Fruit fly (Drosophila melanogaster) whole organism, adult: ENCODE data around the gene Scr.

Experiments
- CG11617 ChIP-seq: fragments of 200-800 bp; sonication (Bioruptor generic); optimal IDR thresholded peaks from 2 replicates; lab custom pipeline; 2017; ENCODE audit warnings: mild to moderate bottlenecking, missing biosample characterization, missing genetic modification reagents, missing genetic modification characterization
- CG12768 ChIP-seq: fragments of 200-800 bp; sonication (Bioruptor generic); optimal IDR thresholded peaks from 2 replicates; lab custom pipeline; 2017; ENCODE audit warnings: missing biosample characterization, missing genetic modification characterization, mild to moderate bottlenecking, moderate library complexity, missing genetic modification reagents
- CG14711 ChIP-seq: fragments of 200-800 bp; sonication (Bioruptor generic); optimal IDR thresholded peaks from 2 replicates; lab custom pipeline; 2018; ENCODE audit warnings: missing biosample characterization, mild to moderate bottlenecking, missing genetic modification characterization, moderate library complexity
- CG1620 ChIP-seq: fragments of 200-800 bp; sonication (Bioruptor generic); optimal IDR thresholded peaks from 2 replicates; lab custom pipeline; 2016; ENCODE audit warnings: missing biosample characterization, missing genetic modification characterization
- CG33017 ChIP-seq: fragments of 200-800 bp; sonication (Bioruptor generic); optimal IDR thresholded peaks from 2 replicates; lab custom pipeline; 2018; ENCODE audit warnings: missing biosample characterization, mild to moderate bottlenecking, missing genetic modification characterization, moderate library complexity
- CG5204 ChIP-seq: fragments of 200-800 bp; sonication (Bioruptor generic); optimal IDR thresholded peaks from 2 replicates; lab custom pipeline; 2016; ENCODE audit warnings: missing biosample characterization, missing genetic modification characterization
- CG7045 ChIP-seq: fragments of 200-800 bp; sonication (Bioruptor generic); optimal IDR thresholded peaks from 2 replicates; lab custom pipeline; 2017; ENCODE audit warnings: missing biosample characterization, mild to moderate bottlenecking, missing genetic modification characterization
- CG7101 ChIP-seq: fragments of 200-800 bp; sonication (Bioruptor generic); optimal IDR thresholded peaks from 2 replicates; lab custom pipeline; 2018; ENCODE audit warnings: missing biosample characterization, mild to moderate bottlenecking, missing genetic modification characterization, moderate library complexity
- Clk ChIP-seq: fragments of 200-800 bp; sonication (Bioruptor generic); optimal IDR thresholded peaks from 2 replicates; lab custom pipeline; 2017; ENCODE audit warnings: missing biosample characterization, missing genetic modification characterization
- Crg-1 ChIP-seq: fragments of 200-800 bp; sonication (Bioruptor generic); optimal IDR thresholded peaks from 2 replicates; lab custom pipeline; 2016; ENCODE audit warnings: missing biosample characterization, missing genetic modification characterization
- Hr96 ChIP-seq: fragments of 200-800 bp; sonication (Bioruptor generic); optimal IDR thresholded peaks from 2 replicates; lab custom pipeline; 2016; ENCODE audit warnings: missing biosample characterization, missing genetic modification characterization
- Mnt ChIP-seq: fragments of 200-800 bp; sonication (Bioruptor generic); optimal IDR thresholded peaks from 2 replicates; lab custom pipeline; 2016; ENCODE audit warnings: missing biosample characterization, mild to moderate bottlenecking, missing genetic modification characterization
- bab1 ChIP-seq: fragments of 200-800 bp; sonication (Bioruptor generic); optimal IDR thresholded peaks from 3 replicates; lab custom pipeline; 2019; ENCODE audit warnings: missing biosample characterization, mild to moderate bottlenecking, missing genetic modification characterization, moderate library complexity
- cic ChIP-seq: fragments of 200-800 bp; sonication (Bioruptor generic); optimal IDR thresholded peaks from 2 replicates; lab custom pipeline; 2017; ENCODE audit warnings: missing biosample characterization, mild to moderate bottlenecking, missing genetic modification characterization, moderate library complexity
- cnc ChIP-seq, 2 experiments: fragments of >200 bp; optimal IDR thresholded peaks; 2 replicates each; lab custom pipeline; 2017
- kay ChIP-seq: fragments of 200-800 bp; sonication (Bioruptor generic); peaks from one replicate; lab custom pipeline; 2016; ENCODE audit warnings: missing biosample characterization, missing genetic modification characterization, borderline replicate concordance
- ovo ChIP-seq: fragments of 200-800 bp; sonication (Bioruptor generic); optimal IDR thresholded peaks from 2 replicates; lab custom pipeline; 2016; ENCODE audit warnings: missing biosample characterization, missing genetic modification characterization
- pad ChIP-seq: fragments of 200-800 bp; sonication (Bioruptor generic); optimal IDR thresholded peaks from 3 replicates; lab custom pipeline; 2017; ENCODE audit warnings: missing biosample characterization, missing genetic modification characterization, mild to moderate bottlenecking, moderate library complexity, missing genetic modification reagents
- tj ChIP-seq: fragments of 200-800 bp; sonication (Bioruptor generic); optimal IDR thresholded peaks from 3 replicates; lab custom pipeline; 2017; ENCODE audit warnings: missing biosample characterization, mild to moderate bottlenecking, missing genetic modification characterization, moderate library complexity
- toe ChIP-seq: fragments of 200-800 bp; sonication (Bioruptor generic); optimal IDR thresholded peaks from 2 replicates; lab custom pipeline; 2016; ENCODE audit warnings: missing biosample characterization, missing genetic modification characterization

Gene Scr

DNA sequence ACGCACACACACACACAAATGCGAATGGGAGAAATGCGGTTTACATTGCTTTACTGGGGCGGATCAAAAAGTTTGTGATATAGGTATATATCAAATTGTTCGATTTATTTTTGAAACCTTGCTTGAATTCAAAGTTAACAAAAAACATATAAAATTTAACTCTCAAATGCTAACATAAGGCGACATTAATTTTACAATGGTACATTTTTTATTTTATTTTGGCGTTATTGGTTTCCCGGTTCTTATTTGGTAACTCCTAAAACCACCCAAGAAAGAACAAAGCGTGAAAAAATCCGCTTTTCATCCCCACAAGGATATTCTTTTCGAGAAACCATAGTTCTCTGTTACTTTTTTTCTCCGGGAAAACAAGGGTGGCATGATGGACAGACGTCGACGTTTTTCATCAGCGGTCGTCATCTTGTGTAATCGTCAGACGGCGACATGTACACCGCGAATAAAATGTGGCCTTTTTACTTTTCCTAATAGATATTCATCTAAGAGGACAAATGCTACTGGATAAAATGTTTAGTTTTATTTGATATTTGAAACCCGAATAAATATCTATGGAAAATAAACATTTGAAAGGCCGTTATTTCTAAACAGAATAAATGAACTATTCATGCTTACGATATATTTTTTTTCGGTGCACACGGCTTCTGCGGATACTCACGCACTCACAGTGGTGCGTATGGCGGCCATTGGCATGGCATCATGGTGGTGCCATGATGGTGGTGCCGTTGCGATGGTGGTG, 31.7 kb upstream of the Scr start:
- no peak for TF ChIP-seq CG7045 (GFP tag; lab: Kevin White, UChicago)
- no peak for TF ChIP-seq CG12768 (GFP tag; lab: Kevin White, UChicago)
- no peak for TF ChIP-seq kay (GFP tag; lab: Kevin White, UChicago)
- TF ChIP-seq Mnt = no peak
- no peak for TF ChIP-seq CG5204 (GFP tag; lab: Kevin White, UChicago)
- no peak for TF ChIP-seq CG7101 (tag; lab: Kevin White, UChicago)
- TF ChIP-seq Clk (GFP tag; lab: Kevin White, UChicago) = no peak
- no peak for TF ChIP-seq ovo (GFP tag; lab: Kevin White, UChicago)
- TF ChIP-seq CG33017 (tag; lab: Kevin White, UChicago) = no peak
- TF ChIP-seq CG14711 (tag; lab: Kevin White, UChicago) = no peak
- TF ChIP-seq CG11617 (GFP tag; lab: Kevin White, UChicago) = no peak
- no peak for TF ChIP-seq toe (GFP tag; lab: Kevin White, UChicago)
- TF ChIP-seq cic (GFP tag; lab: Kevin White, UChicago) = no peak
- TF ChIP-seq Hr96 (GFP tag; lab: Kevin White, UChicago) = no peak
- TF ChIP-seq CG1620 (GFP tag; lab: Kevin White, UChicago) = no peak

DNA sequence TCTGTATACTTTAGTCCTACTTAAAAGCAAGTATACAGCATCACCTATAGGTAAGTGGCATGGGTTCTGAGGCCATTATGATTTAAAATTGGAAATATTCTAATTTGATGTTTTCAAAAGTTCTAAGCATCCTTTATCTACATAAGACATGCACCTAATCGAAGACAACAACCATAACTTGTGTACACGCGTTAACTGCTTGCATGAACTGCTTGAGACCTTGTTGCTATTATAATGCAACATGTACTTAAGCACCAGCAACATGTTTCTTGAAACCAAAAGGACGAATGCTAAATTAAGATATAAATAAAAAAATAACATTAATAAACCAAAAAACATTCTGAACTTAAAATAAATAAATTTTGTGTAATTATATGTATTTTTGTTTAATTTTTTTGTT, 21.1 kb upstream of the Scr start:
- TF ChIP-seq CG7101 (tag; lab: Kevin White, UChicago) (no peak), CG1620 (GFP tag; lab: Kevin White, UChicago) (no peak), CG33017 (tag; lab: Kevin White, UChicago) (no peak), Crg-1 (no peak), CG12768 (GFP tag; lab: Kevin White, UChicago) (no peak), Hr96 (GFP tag; lab: Kevin White, UChicago) (no peak), cic (GFP tag; lab: Kevin White, UChicago) (no peak), CG11617 (GFP tag; lab: Kevin White, UChicago) (no peak), pad (GFP tag; lab: Kevin White, UChicago) (no peak), CG14711 (tag; lab: Kevin White, UChicago) (no peak), CG5204 (GFP tag; lab: Kevin White, UChicago) (no peak), cnc (optimal IDR thresholded peaks at IDR 0.05; lab: Kevin White, UChicago) (no peak), bab1 (no peak)

DNA sequence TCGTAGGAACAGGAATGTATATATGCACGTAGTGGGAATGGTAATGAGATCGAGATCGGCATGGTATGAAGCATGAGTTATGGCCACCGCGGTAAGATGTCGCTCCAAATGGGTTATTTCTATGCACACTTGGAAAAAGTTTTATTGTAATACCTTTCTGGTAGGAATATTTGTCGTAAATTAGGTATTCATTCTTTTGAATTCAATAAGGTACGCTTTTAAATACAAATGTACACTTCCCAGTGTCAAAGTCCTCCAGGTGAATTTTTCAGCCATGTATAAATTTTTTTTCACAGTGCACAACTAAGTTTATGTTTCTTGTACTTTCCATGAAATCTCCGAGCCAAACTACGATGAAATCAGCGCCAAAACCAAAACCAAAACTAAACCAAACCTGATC, 19.5 kb upstream of the Scr start:
- TF ChIP-seq CG14711 (tag; lab: Kevin White, UChicago) (no peak), Crg-1 (no peak), CG33017 (tag; lab: Kevin White, UChicago) (no peak), Hr96 (GFP tag; lab: Kevin White, UChicago) (no peak), ovo (GFP tag; lab: Kevin White, UChicago) (no peak), CG7045 (GFP tag; lab: Kevin White, UChicago) (no peak), kay (GFP tag; lab: Kevin White, UChicago) (no peak), Mnt (no peak), CG7101 (tag; lab: Kevin White, UChicago) (no peak), pad (GFP tag; lab: Kevin White, UChicago) (no peak), CG12768 (GFP tag; lab: Kevin White, UChicago) (no peak), toe (GFP tag; lab: Kevin White, UChicago) (no peak), cnc (optimal IDR thresholded peaks at IDR 0.05; lab: Kevin White, UChicago) (no peak), CG1620 (GFP tag; lab: Kevin White, UChicago) (no peak), cic (GFP tag; lab: Kevin White, UChicago) (no peak), Clk (GFP tag; lab: Kevin White, UChicago) (no peak), bab1 (no peak)

DNA sequence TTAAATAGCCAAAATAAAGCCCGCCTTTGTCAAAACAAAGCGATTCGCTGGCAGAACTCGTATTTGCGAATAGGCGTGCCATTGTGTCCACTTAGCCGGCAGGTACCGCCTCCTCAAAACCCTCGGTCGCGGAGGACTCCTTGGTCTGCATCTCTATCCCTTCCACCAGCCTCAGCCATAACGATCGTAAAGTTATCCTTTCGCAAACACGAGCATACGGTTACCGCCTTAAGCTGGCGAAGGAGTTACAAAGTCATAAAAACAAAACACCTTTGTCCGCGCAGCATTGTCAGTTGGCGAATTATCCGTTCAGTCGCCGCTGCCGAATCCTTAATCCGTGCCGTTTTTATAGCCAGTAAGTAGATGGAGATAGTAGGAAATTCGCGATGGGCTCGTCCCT, 18.4 kb upstream of the Scr start:
- TF ChIP-seq ovo (GFP tag; lab: Kevin White, UChicago) = no peak
- no peak for TF ChIP-seq CG11617 (GFP tag; lab: Kevin White, UChicago)
- TF ChIP-seq CG33017 (tag; lab: Kevin White, UChicago) = no peak
- TF ChIP-seq CG5204 (GFP tag; lab: Kevin White, UChicago) = no peak
- no peak for TF ChIP-seq pad (GFP tag; lab: Kevin White, UChicago)
- no peak for TF ChIP-seq bab1
- no peak for TF ChIP-seq CG14711 (tag; lab: Kevin White, UChicago)
- no peak for TF ChIP-seq toe (GFP tag; lab: Kevin White, UChicago)
- TF ChIP-seq Crg-1 = no peak
- TF ChIP-seq Mnt = no peak
- no peak for TF ChIP-seq CG7045 (GFP tag; lab: Kevin White, UChicago)
- no peak for TF ChIP-seq tj (GFP tag; lab: Kevin White, UChicago)
- TF ChIP-seq CG12768 (GFP tag; lab: Kevin White, UChicago) = no peak
- TF ChIP-seq cic (GFP tag; lab: Kevin White, UChicago) = no peak
- TF ChIP-seq Clk (GFP tag; lab: Kevin White, UChicago) = no peak
- TF ChIP-seq CG7101 (tag; lab: Kevin White, UChicago) = no peak
- TF ChIP-seq cnc (optimal IDR thresholded peaks at IDR 0.05; lab: Kevin White, UChicago) = no peak

DNA sequence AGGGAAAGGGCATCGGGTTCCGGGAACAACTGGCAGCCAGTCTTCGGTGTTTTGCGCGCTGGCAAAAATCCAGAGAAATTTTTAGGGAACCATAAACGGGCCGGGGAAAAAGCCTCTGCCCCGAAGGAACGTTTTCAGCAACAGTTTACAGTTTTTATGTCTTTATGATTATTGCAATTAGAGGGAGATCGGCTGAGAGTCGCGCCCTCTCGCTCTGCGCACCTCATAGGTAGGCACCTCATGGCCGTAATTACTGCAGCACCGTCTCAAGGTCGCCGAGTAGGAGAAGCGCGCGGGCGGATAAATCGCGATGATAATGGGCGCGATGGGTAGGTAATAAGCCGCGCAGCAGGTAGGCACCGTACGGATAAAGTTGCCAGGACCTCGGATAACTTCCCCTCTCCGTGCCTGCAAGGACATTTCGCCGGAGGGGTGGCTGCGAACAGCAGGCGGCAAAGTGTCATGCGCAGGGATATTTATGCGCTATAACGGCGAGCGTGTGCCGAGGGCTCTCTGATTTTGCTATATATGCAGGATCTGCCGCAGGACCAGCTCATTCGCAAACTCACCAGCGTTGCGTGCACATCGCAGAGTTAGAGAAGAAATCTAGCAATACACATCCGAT, 14.1 kb upstream of the Scr start, which contains the start of gene ftz:
ftz (plus strand) TSS at position 556 of the 625 bp plus-strand sequence.
- TF ChIP-seq pad (GFP tag; lab: Kevin White, UChicago) = no peak
- TF ChIP-seq Hr96 (GFP tag; lab: Kevin White, UChicago) = no peak
